Worm (Caenorhabditis elegans) whole organism, early embryonic: Measurements from ENCODE around the gene F09A5.3.

ENCODE experiments used
- F13C5.2 ChIP-seq: sonication (generic microtip); optimal IDR thresholded peaks from 2 replicates; lab custom pipeline; 2017; ENCODE audit warnings: mild to moderate bottlenecking, missing genetic modification characterization, inconsistent platforms, missing compliant biosample characterization
- ama-1 ChIP-seq: fragments of 150-350 bp; optimal IDR thresholded peaks from 2 replicates; lab custom pipeline; 2014
- ets-7 ChIP-seq: sonication (generic microtip); optimal IDR thresholded peaks from 2 replicates; lab custom pipeline; 2016; ENCODE audit warnings: missing genotype, missing genetic modification characterization, missing compliant biosample characterization
- flt-1 ChIP-seq: fragments of 200-800 bp; sonication (Bioruptor generic); IDR thresholded peaks from 2 replicates; pipeline ENCODE4 v1.3.6; 2022; ENCODE audit warnings: missing genetic modification characterization, missing compliant biosample characterization
- hmbx-1 ChIP-seq: sonication (generic microtip); optimal IDR thresholded peaks from 2 replicates; lab custom pipeline; 2016; ENCODE audit warnings: mild to moderate bottlenecking, missing genetic modification characterization, missing compliant biosample characterization
- hnd-1 ChIP-seq: sonication (generic microtip); optimal IDR thresholded peaks from 2 replicates; lab custom pipeline; 2016; ENCODE audit warnings: missing genetic modification characterization, missing compliant biosample characterization
- tra-4 ChIP-seq: sonication (generic microtip); optimal IDR thresholded peaks from 2 replicates; lab custom pipeline; 2017; ENCODE audit warnings: missing genetic modification characterization, missing compliant biosample characterization

ce11 chrX:13119900-13120299 is 21.5 kb upstream of the F09A5.3 start:
- TF ChIP-seq tra-4 (tag; lab: Kevin White, UChicago): no peak
- no peak for TF ChIP-seq ama-1 (lab: Kevin White, UChicago)
- TF ChIP-seq hmbx-1: no peak
- TF ChIP-seq F13C5.2 (tag; lab: Kevin White, UChicago): no peak
- TF ChIP-seq flt-1: no peak
- no peak for TF ChIP-seq ets-7
- TF ChIP-seq hnd-1 (tag; lab: Kevin White, UChicago): no peak
